Worm (Caenorhabditis elegans) whole organism, L3 larva: Measurements from ENCODE around the gene copb-1.

Source experiments
- R02D3.7 ChIP-seq: fragments of 150-350 bp; optimal IDR thresholded peaks from 2 replicates; lab custom pipeline; 2014; ENCODE audit warnings: missing biosample characterization, missing genetic modification characterization
- ama-1 ChIP-seq: fragments of 150-350 bp; optimal IDR thresholded peaks from 2 replicates; lab custom pipeline; 2018
- ceh-82 ChIP-seq: fragments of 150-350 bp; optimal IDR thresholded peaks from 2 replicates; lab custom pipeline; 2014; ENCODE audit warnings: missing biosample characterization, missing genetic modification characterization
- egl-27 ChIP-seq: sonication (generic microtip); optimal IDR thresholded peaks from 4 replicates; lab custom pipeline; 2017; ENCODE audit warnings: missing biosample characterization, missing genetic modification reagents, missing genetic modification characterization
- hmg-11 ChIP-seq: sonication (generic microtip); optimal IDR thresholded peaks from 2 replicates; lab custom pipeline; 2016; ENCODE audit warnings: missing genetic modification characterization, missing compliant biosample characterization
- lin-39 ChIP-seq: fragments of 150-350 bp; optimal IDR thresholded peaks from 2 replicates; lab custom pipeline; 2018; ENCODE audit warnings: missing biosample characterization, missing genetic modification reagents, missing genetic modification characterization
- nfya-1 ChIP-seq: sonication (generic microtip); optimal IDR thresholded peaks from 2 replicates; lab custom pipeline; 2017; ENCODE audit warnings: missing genetic modification characterization, mild to moderate bottlenecking, missing compliant biosample characterization, antibody characterized with exemption, moderate library complexity; ENCODE audit not compliant: insufficient read depth
- nhr-76 ChIP-seq: fragments of 150-350 bp; sonication (generic microtip); optimal IDR thresholded peaks from 5 replicates; lab custom pipeline; 2014; ENCODE audit warnings: missing biosample characterization, missing genetic modification characterization
- pqm-1 ChIP-seq: fragments of 150-350 bp; optimal IDR thresholded peaks from 2 replicates; lab custom pipeline; 2017; ENCODE audit warnings: missing biosample characterization, missing genetic modification characterization, inconsistent platforms
- skn-1 ChIP-seq: fragments of 150-350 bp; optimal IDR thresholded peaks from 2 replicates; lab custom pipeline; 2014; ENCODE audit warnings: missing biosample characterization, missing genetic modification characterization
- zag-1 ChIP-seq: fragments of 150-350 bp; optimal IDR thresholded peaks from 2 replicates; lab custom pipeline; 2014; ENCODE audit warnings: missing biosample characterization, missing genetic modification characterization
- ztf-11 ChIP-seq: fragments of 150-350 bp; optimal IDR thresholded peaks from 2 replicates; lab custom pipeline; 2014; ENCODE audit warnings: missing biosample characterization, missing genetic modification characterization

- TF ChIP-seq lin-39 (tag; lab: Kevin White, UChicago) (no peak), ztf-11 (tag; lab: Kevin White, UChicago) (no peak), hmg-11 (tag; lab: Kevin White, UChicago) (no peak), ama-1 (lab: Kevin White, UChicago) (no peak), pqm-1 (no peak), egl-27 (no peak), R02D3.7 (tag; lab: Kevin White, UChicago) (no peak), skn-1 (no peak), nhr-76 (tag; lab: Kevin White, UChicago) (no peak), ceh-82 (tag; lab: Kevin White, UChicago) (no peak), nfya-1 (tag; lab: Kevin White, UChicago) (no peak), zag-1 (tag; lab: Kevin White, UChicago) (no peak)
These were observed 30.9 kb downstream of the copb-1 start for ce11 chrII:3109533-3109932.
